Worm (Caenorhabditis elegans): ENCODE measurements around the gene pap-1.

DNA sequence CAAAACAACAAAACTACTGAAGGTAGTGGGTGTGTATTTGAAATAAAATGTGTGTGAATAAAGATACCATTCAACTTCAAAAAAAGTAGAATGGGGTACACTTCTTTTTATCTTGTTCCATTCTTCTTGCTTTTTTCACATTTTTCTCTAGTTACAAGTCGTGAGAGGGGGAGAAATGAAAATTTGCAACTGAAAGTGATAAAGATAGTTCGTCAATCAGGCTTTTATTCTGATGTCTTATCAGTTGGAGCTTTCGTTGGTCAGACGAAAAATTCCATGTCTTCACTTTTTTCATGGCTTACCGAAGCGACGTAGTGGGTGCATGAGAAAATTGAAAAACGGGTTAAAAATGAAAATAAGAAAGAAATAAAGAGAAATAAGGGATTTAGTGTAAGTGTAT is 8.1 kb upstream of the pap-1 start, which contains the start of gene Y32F6A.4:
- TF ChIP-seq cog-1 (tag; optimal IDR thresholded peaks at IDR 0.05) (no peak), ref-1 (GFP tag; conservative IDR thresholded peaks at IDR 0.05) (no peak), klf-2 (GFP tag; conservative IDR thresholded peaks at IDR 0.05) (no peak), T22C8.4 (GFP tag; IDR thresholded peaks at IDR 0.05) (no peak), flt-1 (GFP tag; IDR thresholded peaks at IDR 0.05) (no peak), ztf-29 (GFP tag; IDR thresholded peaks at IDR 0.05) (no peak), ztf-23 (GFP tag; IDR thresholded peaks at IDR 0.05) (no peak)

Data from whole organism, midembryonic.